Fruit fly (Drosophila melanogaster) S2 (cell line): ENCODE data around the gene tplus3b.

Experiments
- CG8478 ChIP-seq: fragments of >200 bp; optimal IDR thresholded peaks from 2 replicates; lab custom pipeline; 2018
- CTCF ChIP-seq, 2 experiments: fragments of >200 bp; optimal IDR thresholded peaks; 2 replicates each; lab custom pipeline; 2018

The tplus3b gene

dm6 chr2L:22121651-22122165 is 17.5 kb upstream of the tplus3b start:
- TF ChIP-seq CG8478 (lab: Kevin White, UChicago) (no peak), CTCF (optimal IDR thresholded peaks at IDR 0.05; lab: Kevin White, UChicago) (no peak)

- no peak for TF ChIP-seq CG8478 (lab: Kevin White, UChicago)
- no peak for TF ChIP-seq CTCF (optimal IDR thresholded peaks at IDR 0.05; lab: Kevin White, UChicago)
Observed at dm6 chr2L:22120871-22121388, 16.7 kb upstream of the tplus3b start, which contains the start of gene CG3651. TSS of gene CG3651 (plus strand) at chr2L:22121338.

- TF ChIP-seq CTCF (optimal IDR thresholded peaks at IDR 0.05; lab: Kevin White, UChicago) (no peak), CG8478 (lab: Kevin White, UChicago) (no peak)
Observed at dm6 chr2L:22108664-22109063, 4.5 kb upstream of the tplus3b start, which contains the start of gene CG6675. TSS of gene CG6675 (plus strand) at chr2L:22108964.

dm6 chr2L:22107204-22107603 is 3.0 kb upstream of the tplus3b start, which contains the start of gene CG10834:
TSS of gene CG10834 (minus strand) at chr2L:22107304.
- TF ChIP-seq CG8478 (lab: Kevin White, UChicago) (no peak), CTCF (optimal IDR thresholded peaks at IDR 0.05; lab: Kevin White, UChicago) (no peak)

dm6 chr2L:22105412-22105811 is 1.2 kb upstream of the tplus3b start, which contains the start of gene CG15219:
TSS of gene CG15219 (minus strand) at chr2L:22105512.
- TF ChIP-seq CTCF (optimal IDR thresholded peaks at IDR 0.05; lab: Kevin White, UChicago) = no peak
- TF ChIP-seq CG8478 (lab: Kevin White, UChicago) = no peak

- no peak for TF ChIP-seq CTCF (optimal IDR thresholded peaks at IDR 0.05; lab: Kevin White, UChicago)
Observed at dm6 chr2L:22079332-22079731, 24.9 kb downstream of the tplus3b start, which contains the start of gene ttm3. TSS of gene ttm3 (plus strand) at chr2L:22079632.

- TF ChIP-seq CTCF (optimal IDR thresholded peaks at IDR 0.05; lab: Kevin White, UChicago) (no peak), CG8478 (lab: Kevin White, UChicago) (no peak)
Observed at dm6 chr2L:22070844-22071243, 33.4 kb downstream of the tplus3b start, which contains the start of gene tplus3a. TSS of gene tplus3a (plus strand) at chr2L:22071144.

- TF ChIP-seq CTCF (optimal IDR thresholded peaks at IDR 0.05; lab: Kevin White, UChicago) (no peak), CG8478 (lab: Kevin White, UChicago) (no peak)
Observed at dm6 chr2L:22065243-22065642, 39.0 kb downstream of the tplus3b start, which contains the start of gene CG42597. TSS of gene CG42597 (minus strand) at chr2L:22065343.

dm6 chr2L:22059852-22060251 is 44.3 kb downstream of the tplus3b start:
- TF ChIP-seq CTCF (optimal IDR thresholded peaks at IDR 0.05; lab: Kevin White, UChicago) = no peak
- no peak for TF ChIP-seq CG8478 (lab: Kevin White, UChicago)

dm6 chr2L:22054202-22054601 is 50.0 kb downstream of the tplus3b start, which contains the start of gene CG34173:
TSS of gene CG34173 (minus strand) at chr2L:22054302.
- no peak for TF ChIP-seq CTCF (optimal IDR thresholded peaks at IDR 0.05; lab: Kevin White, UChicago)
- TF ChIP-seq CG8478 (lab: Kevin White, UChicago) = no peak
